Fruit fly (Drosophila melanogaster) whole organism, embryonic: ENCODE data around the gene CSN3.
A peak's percentile ranks its signal among the peaks of the same experiment; 100 is the strongest.

Experiments used
- Bgb ChIP-seq: fragments of 200-800 bp; sonication (Bioruptor generic); IDR thresholded peaks from 2 replicates; pipeline ENCODE4 v1.3.6; 2022; ENCODE audit warnings: missing biosample characterization, missing genetic modification characterization; ENCODE audit not compliant: partially characterized antibody
- BtbVII ChIP-seq: fragments of 200-800 bp; sonication (Bioruptor generic); optimal IDR thresholded peaks from 3 replicates; lab custom pipeline; 2017; ENCODE audit warnings: missing biosample characterization, mild to moderate bottlenecking, missing genetic modification characterization
- CG12104 ChIP-seq: fragments of 200-800 bp; sonication (Bioruptor generic); optimal IDR thresholded peaks from 3 replicates; lab custom pipeline; 2016; ENCODE audit warnings: missing biosample characterization, missing genetic modification characterization
- CG12155 ChIP-seq: fragments of 200-800 bp; sonication (Bioruptor generic); optimal IDR thresholded peaks from 3 replicates; lab custom pipeline; 2016; ENCODE audit warnings: missing biosample characterization, missing genetic modification characterization
- CG12391 ChIP-seq: fragments of 200-800 bp; sonication (Bioruptor generic); optimal IDR thresholded peaks from 3 replicates; lab custom pipeline; 2018; ENCODE audit warnings: missing biosample characterization, mild to moderate bottlenecking, missing genetic modification characterization, moderate library complexity
- CG13424 ChIP-seq: fragments of 200-800 bp; sonication (Bioruptor generic); optimal IDR thresholded peaks from 2 replicates; lab custom pipeline; 2019; ENCODE audit warnings: missing biosample characterization, mild to moderate bottlenecking, missing genetic modification characterization, moderate library complexity
- CG13775 ChIP-seq: fragments of 200-800 bp; sonication (Bioruptor generic); optimal IDR thresholded peaks from 3 replicates; lab custom pipeline; 2017; ENCODE audit warnings: missing biosample characterization, mild to moderate bottlenecking, missing genetic modification characterization
- CG14860 ChIP-seq: fragments of 200-800 bp; sonication (Bioruptor generic); IDR thresholded peaks from 3 replicates; pipeline ENCODE4 v1.3.6; 2022; ENCODE audit warnings: missing biosample characterization, missing genetic modification characterization; ENCODE audit not compliant: partially characterized antibody
- CG15479 ChIP-seq: fragments of 200-800 bp; sonication (Bioruptor generic); optimal IDR thresholded peaks from 3 replicates; lab custom pipeline; 2019; ENCODE audit warnings: missing biosample characterization, mild to moderate bottlenecking, missing genetic modification characterization, moderate library complexity
- CG15514 ChIP-seq: fragments of 200-800 bp; sonication (Bioruptor generic); optimal IDR thresholded peaks from 3 replicates; lab custom pipeline; 2017; ENCODE audit warnings: missing biosample characterization, missing genetic modification characterization, mild to moderate bottlenecking, moderate library complexity, missing genetic modification reagents
- CG16813 ChIP-seq: fragments of 200-800 bp; sonication (Bioruptor generic); IDR thresholded peaks from 3 replicates; pipeline ENCODE4 v1.3.6; 2022; ENCODE audit warnings: missing biosample characterization, missing genetic modification characterization; ENCODE audit not compliant: partially characterized antibody
- CG1792 ChIP-seq: fragments of 200-800 bp; sonication (Bioruptor generic); optimal IDR thresholded peaks from 2 replicates; lab custom pipeline; 2016; ENCODE audit warnings: missing biosample characterization, missing genetic modification characterization
- CG2120 ChIP-seq: fragments of 200-800 bp; sonication (Bioruptor generic); optimal IDR thresholded peaks from 3 replicates; lab custom pipeline; 2016; ENCODE audit warnings: missing biosample characterization, missing genetic modification characterization
- CG30403 ChIP-seq: fragments of 200-800 bp; sonication (Bioruptor generic); optimal IDR thresholded peaks from 3 replicates; lab custom pipeline; 2016; ENCODE audit warnings: missing biosample characterization, missing genetic modification characterization
- CG32772 ChIP-seq: fragments of 200-800 bp; sonication (Bioruptor generic); IDR thresholded peaks from 2 replicates; pipeline ENCODE4 v1.3.6; 2022; ENCODE audit warnings: missing biosample characterization, missing genetic modification characterization
- CG34224 ChIP-seq: fragments of 200-800 bp; sonication (Bioruptor generic); IDR thresholded peaks from 3 replicates; pipeline ENCODE4 v1.3.6; 2022; ENCODE audit warnings: missing biosample characterization, missing genetic modification characterization; ENCODE audit not compliant: partially characterized antibody
- CG4617 ChIP-seq: fragments of 200-800 bp; sonication (Bioruptor generic); optimal IDR thresholded peaks from 3 replicates; lab custom pipeline; 2016; ENCODE audit warnings: missing biosample characterization, missing genetic modification characterization, borderline replicate concordance
- CG6689 ChIP-seq: fragments of 200-800 bp; sonication (Bioruptor generic); IDR thresholded peaks from 2 replicates; pipeline ENCODE4 v1.3.6; 2022; ENCODE audit warnings: missing biosample characterization, missing genetic modification characterization
- CG8290 ChIP-seq, 3 experiments: fragments of 200-800 bp; sonication (Bioruptor generic); optimal IDR thresholded peaks; 2 replicates each; lab custom pipeline; 2016 to 2019; ENCODE audit warnings: missing biosample characterization in 3 of 3, missing genetic modification characterization in 3 of 3, mild to moderate bottlenecking in 2 of 3, moderate library complexity in 1 of 3
- CG9437 ChIP-seq: fragments of 200-800 bp; sonication (Bioruptor generic); optimal IDR thresholded peaks from 2 replicates; lab custom pipeline; 2018; ENCODE audit warnings: missing biosample characterization, mild to moderate bottlenecking, missing genetic modification characterization
- CG9797 ChIP-seq: fragments of 200-800 bp; sonication (Bioruptor generic); optimal IDR thresholded peaks from 3 replicates; lab custom pipeline; 2018; ENCODE audit warnings: missing biosample characterization, mild to moderate bottlenecking, missing genetic modification characterization
- CTCF ChIP-seq: fragments of 200-800 bp; sonication (Bioruptor generic); optimal IDR thresholded peaks from 2 replicates; lab custom pipeline; 2017; ENCODE audit warnings: missing biosample characterization, mild to moderate bottlenecking, missing genetic modification characterization, moderate library complexity
- Camta ChIP-seq: fragments of 200-800 bp; sonication (Bioruptor generic); optimal IDR thresholded peaks from 2 replicates; lab custom pipeline; 2016; ENCODE audit warnings: missing biosample characterization, missing genetic modification characterization
- CoRest ChIP-seq: fragments of 200-800 bp; sonication (Bioruptor generic); optimal IDR thresholded peaks from 3 replicates; lab custom pipeline; 2018; ENCODE audit warnings: missing biosample characterization, mild to moderate bottlenecking, missing genetic modification characterization, moderate library complexity
- Dll ChIP-seq: fragments of 200-800 bp; sonication (Bioruptor generic); IDR thresholded peaks from 4 replicates; pipeline ENCODE4 v1.3.6; 2022; ENCODE audit warnings: missing biosample characterization, missing genetic modification characterization; ENCODE audit not compliant: partially characterized antibody
- Dp ChIP-seq: fragments of 200-800 bp; sonication (Bioruptor generic); optimal IDR thresholded peaks from 2 replicates; lab custom pipeline; 2018; ENCODE audit warnings: missing biosample characterization, mild to moderate bottlenecking, missing genetic modification characterization, moderate library complexity
- Ets97D ChIP-seq: fragments of 200-800 bp; sonication (Bioruptor generic); optimal IDR thresholded peaks from 3 replicates; lab custom pipeline; 2016; ENCODE audit warnings: missing biosample characterization, missing genetic modification characterization
- Lhr ChIP-seq: fragments of 200-800 bp; sonication (Bioruptor generic); optimal IDR thresholded peaks from 3 replicates; lab custom pipeline; 2017; ENCODE audit warnings: mild to moderate bottlenecking, missing biosample characterization, missing genetic modification reagents, missing genetic modification characterization
- MBD-R2 ChIP-seq: fragments of 200-800 bp; sonication (Bioruptor generic); IDR thresholded peaks from 2 replicates; pipeline ENCODE4 v1.3.6; 2022; ENCODE audit warnings: missing biosample characterization, missing genetic modification characterization
- MESR4 ChIP-seq: fragments of 200-800 bp; sonication (Bioruptor generic); optimal IDR thresholded peaks from 2 replicates; lab custom pipeline; 2018; ENCODE audit warnings: missing biosample characterization, mild to moderate bottlenecking, missing genetic modification characterization, moderate library complexity
- Max ChIP-seq: fragments of 200-800 bp; sonication (Bioruptor generic); optimal IDR thresholded peaks from 2 replicates; lab custom pipeline; 2016; ENCODE audit warnings: missing biosample characterization, mild to moderate bottlenecking, missing genetic modification characterization
- Myb ChIP-seq: fragments of 200-800 bp; sonication (Bioruptor generic); optimal IDR thresholded peaks from 2 replicates; lab custom pipeline; 2016; ENCODE audit warnings: missing biosample characterization, missing genetic modification characterization
- Nf-YC ChIP-seq: fragments of 200-800 bp; optimal IDR thresholded peaks from 3 replicates; lab custom pipeline; 2019; ENCODE audit warnings: missing biosample characterization, mild to moderate bottlenecking, missing genetic modification characterization, moderate library complexity
- Sry-β ChIP-seq: fragments of 200-800 bp; sonication (Bioruptor generic); optimal IDR thresholded peaks from 2 replicates; lab custom pipeline; 2018; ENCODE audit warnings: missing biosample characterization, mild to moderate bottlenecking, missing genetic modification characterization, moderate library complexity
- Sry-δ ChIP-seq: fragments of 200-800 bp; sonication (Bioruptor generic); optimal IDR thresholded peaks from 2 replicates; lab custom pipeline; 2016; ENCODE audit warnings: missing biosample characterization, missing genetic modification characterization
- YL-1 ChIP-seq: fragments of 200-800 bp; sonication (Bioruptor generic); optimal IDR thresholded peaks from 3 replicates; lab custom pipeline; 2017; ENCODE audit warnings: missing biosample characterization, mild to moderate bottlenecking, missing genetic modification characterization
- gfzf ChIP-seq: fragments of 200-800 bp; sonication (Bioruptor generic); optimal IDR thresholded peaks from 2 replicates; lab custom pipeline; 2016; ENCODE audit warnings: missing biosample characterization, mild to moderate bottlenecking, missing genetic modification characterization, moderate library complexity
- inv ChIP-seq: fragments of 200-800 bp; sonication (Bioruptor generic); IDR thresholded peaks from 2 replicates; pipeline ENCODE4 v1.3.6; 2022; ENCODE audit warnings: missing biosample characterization, missing genetic modification characterization; ENCODE audit not compliant: partially characterized antibody
- knrl ChIP-seq: fragments of 200-800 bp; sonication (Bioruptor generic); IDR thresholded peaks from 3 replicates; pipeline ENCODE4 v1.3.6; 2022; ENCODE audit warnings: missing biosample characterization, missing genetic modification characterization; ENCODE audit not compliant: partially characterized antibody
- pzg ChIP-seq: fragments of 200-800 bp; sonication (Bioruptor generic); optimal IDR thresholded peaks from 3 replicates; lab custom pipeline; 2018; ENCODE audit warnings: missing biosample characterization, mild to moderate bottlenecking, missing genetic modification characterization, moderate library complexity
- sens ChIP-seq: fragments of 200-800 bp; sonication (Bioruptor generic); peaks from one replicate; lab custom pipeline; 2016; ENCODE audit warnings: missing biosample characterization, missing genetic modification characterization
- sna ChIP-seq: fragments of 200-800 bp; sonication (Bioruptor generic); IDR thresholded peaks from 2 replicates; pipeline ENCODE4 v1.3.6; 2022; ENCODE audit warnings: missing biosample characterization, missing genetic modification characterization; ENCODE audit not compliant: partially characterized antibody
- ssp ChIP-seq: fragments of 200-800 bp; sonication (Bioruptor generic); IDR thresholded peaks from 2 replicates; pipeline ENCODE4 v1.3.6; 2022; ENCODE audit warnings: missing biosample characterization, missing genetic modification characterization
- stwl ChIP-seq: fragments of 200-800 bp; sonication (Bioruptor generic); optimal IDR thresholded peaks from 3 replicates; lab custom pipeline; 2018; ENCODE audit warnings: missing biosample characterization, mild to moderate bottlenecking, missing genetic modification characterization, moderate library complexity
- unc-4 ChIP-seq: fragments of 200-800 bp; sonication (Bioruptor generic); IDR thresholded peaks from 2 replicates; pipeline ENCODE4 v1.3.6; 2022; ENCODE audit warnings: missing biosample characterization, missing genetic modification characterization; ENCODE audit not compliant: partially characterized antibody
- zen2 ChIP-seq: fragments of 200-800 bp; sonication (Bioruptor generic); IDR thresholded peaks from 3 replicates; pipeline ENCODE4 v1.3.6; 2022; ENCODE audit warnings: missing biosample characterization, missing genetic modification characterization; ENCODE audit not compliant: partially characterized antibody

The CSN3 gene

dm6 chr3L:20809088-20809999, 32.0 kb downstream of the CSN3 start, which contains the start of the genes CG3634 and HIPP1 (continued):
- peak; percentile 56 for TF ChIP-seq inv (GFP tag; lab: Robert Waterston, UW)
- TF ChIP-seq Sry-δ (GFP tag; lab: Kevin White, UChicago): peak; percentile 80
- peak; percentile 35 for TF ChIP-seq Dp (GFP tag; lab: Kevin White, UChicago)
- peak; percentile 71 for TF ChIP-seq CG4617
- TF ChIP-seq CG34224 (GFP tag; lab: Robert Waterston, UW): peak; percentile 73
- peak; percentile 34 for TF ChIP-seq CG30403
- TF ChIP-seq YL-1 (GFP tag; lab: Kevin White, UChicago): peak; percentile 72
- TF ChIP-seq MBD-R2: peak; percentile 94
- TF ChIP-seq CG12155 (GFP tag; lab: Kevin White, UChicago): peak; percentile 8
- TF ChIP-seq CG32772 (GFP tag; lab: Robert Waterston, UW): peak; percentile 44; the same call in 1 of the 2 replicates
- TF ChIP-seq CG13424 (tag; lab: Kevin White, UChicago): peak; percentile 1
- no peak for TF ChIP-seq CG15479
- TF ChIP-seq stwl (tag; lab: Kevin White, UChicago): peak; percentile 9
- 0 out of 2 replicates have a peak, but pooled peaks have one; percentile 5 for TF ChIP-seq CG6689 (GFP tag; lab: Robert Waterston, UW)
- TF ChIP-seq pzg (GFP tag; lab: Kevin White, UChicago): peak; percentile 60
- peak; percentile 69; the same call in 1 of the 2 replicates for TF ChIP-seq unc-4 (GFP tag; lab: Robert Waterston, UW)
- no peak for TF ChIP-seq Camta (GFP tag; lab: Kevin White, UChicago)
- no peak for TF ChIP-seq sens
- TF ChIP-seq MESR4 (GFP tag; lab: Kevin White, UChicago): peak; percentile 90
- TF ChIP-seq Lhr (GFP tag; lab: Kevin White, UChicago): peak; percentile 51
- peak; percentile 36 for TF ChIP-seq CG2120 (GFP tag; lab: Kevin White, UChicago)
- peak; percentile 52; the same call in 1 of the 3 replicates for TF ChIP-seq zen2
- peak; percentile 41; the same call in 1 of the 2 replicates for TF ChIP-seq Bgb
- TF ChIP-seq CTCF (GFP tag; lab: Kevin White, UChicago): peak; percentile 2
- peak; percentile 44; the same call in 1 of the 2 replicates for TF ChIP-seq sna (GFP tag; lab: Robert Waterston, UW)
- TF ChIP-seq Ets97D: peak; percentile 45
- TF ChIP-seq CG16813 (GFP tag; lab: Robert Waterston, UW): peak; percentile 50; the same call in 2 of the 3 replicates
- peak; percentile 10 for TF ChIP-seq CG13775 (GFP tag; lab: Kevin White, UChicago)
- peak; percentile 22 for TF ChIP-seq CG15514 (GFP tag; lab: Kevin White, UChicago)
- TF ChIP-seq CoRest (tag; lab: Kevin White, UChicago): peak; percentile 53
- peak; percentile 37 for TF ChIP-seq Max (GFP tag; lab: Kevin White, UChicago)
- peak; percentile 64 for TF ChIP-seq Sry-β (GFP tag; lab: Kevin White, UChicago)
- TF ChIP-seq CG1792 (GFP tag; lab: Kevin White, UChicago): no peak
- TF ChIP-seq CG8290 (GFP tag; optimal IDR thresholded peaks at IDR 0.05; lab: Kevin White, UChicago): peak; percentile 3
- TF ChIP-seq CG8290 (tag; optimal IDR thresholded peaks at IDR 0.05; lab: Kevin White, UChicago): no peak
- peak; percentile 83 for TF ChIP-seq gfzf
- peak; percentile 42; the same call in 2 of the 3 replicates for TF ChIP-seq CG14860 (GFP tag; lab: Robert Waterston, UW)
- TF ChIP-seq CG9437 (GFP tag; lab: Kevin White, UChicago): peak; percentile 39
- TF ChIP-seq BtbVII (GFP tag; lab: Kevin White, UChicago): no peak
- TF ChIP-seq ssp (GFP tag; lab: Robert Waterston, UW): peak; percentile 72
- peak; percentile 67; the same call in 2 of the 3 replicates for TF ChIP-seq knrl (GFP tag; lab: Robert Waterston, UW)
- peak; percentile 85 for TF ChIP-seq CG9797 (GFP tag; lab: Kevin White, UChicago)
- TF ChIP-seq Dll (GFP tag; lab: Robert Waterston, UW): peak; percentile 77
- peak; percentile 9 for TF ChIP-seq Myb (GFP tag; lab: Kevin White, UChicago)
- TF ChIP-seq Nf-YC (tag; lab: Kevin White, UChicago): peak; percentile 76
- peak; percentile 39 for TF ChIP-seq CG12104 (GFP tag; lab: Kevin White, UChicago)
- TF ChIP-seq CG12391 (tag; lab: Kevin White, UChicago): peak; percentile 54
